Worm (Caenorhabditis elegans) whole organism, L1 larva: ENCODE data around the gene srbc-71.

Experiments used
- elt-3 ChIP-seq, 6 experiments: fragments of 150-350 bp in 1 of 6; sonication (generic microtip); optimal IDR thresholded peaks; 2 replicates each; lab custom pipeline; 2017 to 2018; ENCODE audit warnings: missing biosample characterization in 6 of 6, missing genetic modification characterization in 6 of 6, inconsistent platforms in 1 of 6
- fos-1 ChIP-seq: fragments of 150-350 bp; optimal IDR thresholded peaks from 2 replicates; lab custom pipeline; 2014; ENCODE audit warnings: missing biosample characterization, missing genetic modification characterization
- swsn-7 ChIP-seq: sonication (generic microtip); optimal IDR thresholded peaks from 2 replicates; lab custom pipeline; 2016; ENCODE audit warnings: missing genetic modification characterization, missing compliant biosample characterization

- TF ChIP-seq elt-3 (tag; optimal IDR thresholded peaks at IDR 0.05; lab: Kevin White, UChicago) (no peak), swsn-7 (tag; lab: Kevin White, UChicago) (no peak), fos-1 (tag; lab: Kevin White, UChicago) (no peak)
Observed at ce11 chrIV:4236025-4236407, 10.3 kb upstream of the srbc-71 start.
